Fruit fly (Drosophila melanogaster) whole organism, prepupa: ENCODE results near the gene Rpt6.

Source experiments
- Blimp-1 ChIP-seq: fragments of 200-800 bp; sonication (Bioruptor generic); optimal IDR thresholded peaks from 3 replicates; lab custom pipeline; 2017; ENCODE audit warnings: missing biosample characterization, missing genetic modification characterization, mild to moderate bottlenecking, moderate library complexity, missing genetic modification reagents
- CG10631 ChIP-seq: fragments of 200-800 bp; sonication (Bioruptor generic); optimal IDR thresholded peaks from 2 replicates; lab custom pipeline; 2016; ENCODE audit warnings: missing biosample characterization, missing genetic modification characterization
- CG10669 ChIP-seq: fragments of 200-800 bp; sonication (Bioruptor generic); optimal IDR thresholded peaks from 3 replicates; lab custom pipeline; 2018; ENCODE audit warnings: missing biosample characterization, mild to moderate bottlenecking, missing genetic modification characterization, moderate library complexity
- CG11762 ChIP-seq: fragments of 200-800 bp; sonication (Bioruptor generic); optimal IDR thresholded peaks from 3 replicates; lab custom pipeline; 2016; ENCODE audit warnings: missing biosample characterization, missing genetic modification characterization; ENCODE audit not compliant: insufficient read depth
- CG11902 ChIP-seq: fragments of 200-800 bp; sonication (Bioruptor generic); optimal IDR thresholded peaks from 3 replicates; lab custom pipeline; 2016; ENCODE audit warnings: missing biosample characterization, missing genetic modification characterization
- CG15336 ChIP-seq: fragments of 200-800 bp; sonication (Bioruptor generic); IDR thresholded peaks from 2 replicates; pipeline ENCODE4 v1.3.6; 2022; ENCODE audit warnings: missing biosample characterization, missing genetic modification characterization
- CG1621 ChIP-seq: fragments of 200-800 bp; sonication (Bioruptor generic); optimal IDR thresholded peaks from 3 replicates; lab custom pipeline; 2018; ENCODE audit warnings: missing biosample characterization, mild to moderate bottlenecking, missing genetic modification characterization
- CG31627 ChIP-seq: fragments of 200-800 bp; sonication (Bioruptor generic); optimal IDR thresholded peaks from 3 replicates; lab custom pipeline; 2016; ENCODE audit warnings: missing biosample characterization, missing genetic modification characterization
- CG32006 ChIP-seq: fragments of 200-800 bp; sonication (Bioruptor generic); optimal IDR thresholded peaks from 3 replicates; lab custom pipeline; 2017; ENCODE audit warnings: missing biosample characterization, mild to moderate bottlenecking, missing genetic modification characterization
- CG3919 ChIP-seq: fragments of 200-800 bp; sonication (Bioruptor generic); optimal IDR thresholded peaks from 3 replicates; lab custom pipeline; 2016; ENCODE audit warnings: missing biosample characterization, missing genetic modification characterization
- CG4318 ChIP-seq: fragments of 200-800 bp; sonication (Bioruptor generic); optimal IDR thresholded peaks from 3 replicates; lab custom pipeline; 2017; ENCODE audit warnings: missing biosample characterization, mild to moderate bottlenecking, missing genetic modification characterization
- CG6163 ChIP-seq: fragments of 200-800 bp; sonication (Bioruptor generic); IDR thresholded peaks from 3 replicates; pipeline ENCODE4 v1.3.6; 2022; ENCODE audit warnings: missing biosample characterization, missing genetic modification characterization
- CG6808 ChIP-seq: fragments of 200-800 bp; sonication (Bioruptor generic); optimal IDR thresholded peaks from 3 replicates; lab custom pipeline; 2017; ENCODE audit warnings: missing biosample characterization, missing genetic modification characterization, mild to moderate bottlenecking, moderate library complexity, missing genetic modification reagents
- CG6854 ChIP-seq: fragments of 200-800 bp; sonication (Bioruptor generic); optimal IDR thresholded peaks from 2 replicates; lab custom pipeline; 2017; ENCODE audit warnings: missing biosample characterization, mild to moderate bottlenecking, missing genetic modification characterization
- CG7368 ChIP-seq: fragments of 200-800 bp; sonication (Bioruptor generic); optimal IDR thresholded peaks from 3 replicates; lab custom pipeline; 2016; ENCODE audit warnings: missing biosample characterization, missing genetic modification characterization
- CG8119 ChIP-seq: fragments of 200-800 bp; sonication (Bioruptor generic); IDR thresholded peaks from 3 replicates; pipeline ENCODE4 v1.3.6; 2022; ENCODE audit warnings: missing biosample characterization, missing genetic modification characterization
- CG8632 ChIP-seq: fragments of 200-800 bp; sonication (Bioruptor generic); optimal IDR thresholded peaks from 3 replicates; lab custom pipeline; 2016; ENCODE audit warnings: missing biosample characterization, missing genetic modification characterization
- CG9139 ChIP-seq: fragments of 200-800 bp; sonication (Bioruptor generic); optimal IDR thresholded peaks from 3 replicates; lab custom pipeline; 2017; ENCODE audit warnings: missing biosample characterization, mild to moderate bottlenecking, missing genetic modification characterization
- Eip75B ChIP-seq: fragments of 200-800 bp; sonication (Bioruptor generic); optimal IDR thresholded peaks from 3 replicates; lab custom pipeline; 2016; ENCODE audit warnings: missing biosample characterization, missing genetic modification characterization
- Eip78C ChIP-seq: fragments of 200-800 bp; sonication (Bioruptor generic); peaks from one replicate; lab custom pipeline; 2016; ENCODE audit warnings: missing biosample characterization, missing genetic modification characterization
- Eip93F ChIP-seq: fragments of 200-800 bp; sonication (Bioruptor generic); optimal IDR thresholded peaks from 2 replicates; lab custom pipeline; 2016; ENCODE audit warnings: missing biosample characterization, mild to moderate bottlenecking, missing genetic modification characterization
- Gug ChIP-seq: fragments of 200-800 bp; sonication (Bioruptor generic); IDR thresholded peaks from 2 replicates; pipeline ENCODE4 v1.3.6; 2022; ENCODE audit warnings: missing biosample characterization, missing genetic modification characterization
- Hr39 ChIP-seq: fragments of 200-800 bp; sonication (Bioruptor generic); optimal IDR thresholded peaks from 2 replicates; lab custom pipeline; 2016; ENCODE audit warnings: missing biosample characterization, missing genetic modification characterization
- Hr4 ChIP-seq: fragments of 200-800 bp; sonication (Bioruptor generic); optimal IDR thresholded peaks from 3 replicates; lab custom pipeline; 2016; ENCODE audit warnings: missing biosample characterization, missing genetic modification characterization
- Met ChIP-seq: fragments of 200-800 bp; sonication (Bioruptor generic); optimal IDR thresholded peaks from 3 replicates; lab custom pipeline; 2016; ENCODE audit warnings: missing biosample characterization, missing genetic modification characterization
- OdsH ChIP-seq: fragments of 200-800 bp; sonication (Bioruptor generic); optimal IDR thresholded peaks from 3 replicates; lab custom pipeline; 2016; ENCODE audit warnings: missing biosample characterization, missing genetic modification characterization
- Smox ChIP-seq: fragments of 200-800 bp; sonication (Bioruptor generic); optimal IDR thresholded peaks from 3 replicates; lab custom pipeline; 2016; ENCODE audit warnings: missing biosample characterization, missing genetic modification characterization
- Sox102F ChIP-seq: fragments of 200-800 bp; sonication (Bioruptor generic); optimal IDR thresholded peaks from 2 replicates; lab custom pipeline; 2016; ENCODE audit warnings: missing biosample characterization, mild to moderate bottlenecking, missing genetic modification characterization
- Sox14 ChIP-seq: fragments of 200-800 bp; sonication (Bioruptor generic); optimal IDR thresholded peaks from 3 replicates; lab custom pipeline; 2016; ENCODE audit warnings: missing biosample characterization, missing genetic modification characterization
- Sox15 ChIP-seq: fragments of 200-800 bp; sonication (Bioruptor generic); optimal IDR thresholded peaks from 3 replicates; lab custom pipeline; 2016; ENCODE audit warnings: missing biosample characterization, missing genetic modification characterization
- achi ChIP-seq: fragments of 200-800 bp; sonication (Bioruptor generic); optimal IDR thresholded peaks from 3 replicates; lab custom pipeline; 2016; ENCODE audit warnings: missing biosample characterization, missing genetic modification characterization
- dac ChIP-seq: fragments of 200-800 bp; sonication (Bioruptor generic); optimal IDR thresholded peaks from 2 replicates; lab custom pipeline; 2017; ENCODE audit warnings: missing biosample characterization, mild to moderate bottlenecking, missing genetic modification characterization
- dsx ChIP-seq: fragments of 200-800 bp; optimal IDR thresholded peaks from 3 replicates; lab custom pipeline; 2019; ENCODE audit warnings: missing biosample characterization, mild to moderate bottlenecking, missing genetic modification characterization, moderate library complexity; ENCODE audit not compliant: poor library complexity, severe bottlenecking
- eg ChIP-seq: fragments of 200-800 bp; sonication (Bioruptor generic); IDR thresholded peaks from 3 replicates; pipeline ENCODE4 v1.3.6; 2022; ENCODE audit warnings: missing biosample characterization, missing genetic modification characterization
- esn ChIP-seq: fragments of 200-800 bp; sonication (Bioruptor generic); optimal IDR thresholded peaks from 2 replicates; lab custom pipeline; 2016; ENCODE audit warnings: missing biosample characterization, mild to moderate bottlenecking, missing genetic modification characterization, moderate library complexity
- fd59A ChIP-seq: fragments of 200-800 bp; sonication (Bioruptor generic); optimal IDR thresholded peaks from 2 replicates; lab custom pipeline; 2017; ENCODE audit warnings: missing biosample characterization, mild to moderate bottlenecking, missing genetic modification characterization, missing genetic modification reagents
- fkh ChIP-seq: fragments of 200-800 bp; sonication (Bioruptor generic); optimal IDR thresholded peaks from 3 replicates; lab custom pipeline; 2017; ENCODE audit warnings: missing biosample characterization, mild to moderate bottlenecking, missing genetic modification characterization, moderate library complexity
- lz ChIP-seq: fragments of 200-800 bp; sonication (Bioruptor generic); optimal IDR thresholded peaks from 3 replicates; lab custom pipeline; 2016; ENCODE audit warnings: missing biosample characterization, missing genetic modification characterization
- net ChIP-seq: fragments of 200-800 bp; sonication (Bioruptor generic); optimal IDR thresholded peaks from 3 replicates; lab custom pipeline; 2016; ENCODE audit warnings: missing biosample characterization, missing genetic modification characterization
- pdm3 ChIP-seq: fragments of 200-800 bp; sonication (Bioruptor generic); optimal IDR thresholded peaks from 3 replicates; lab custom pipeline; 2016; ENCODE audit warnings: missing biosample characterization, missing genetic modification characterization
- salr ChIP-seq, 2 experiments: fragments of 200-800 bp; sonication (Bioruptor generic); optimal IDR thresholded peaks; 3 replicates each; lab custom pipeline; 2016 to 2018; ENCODE audit warnings: missing biosample characterization in 2 of 2, missing genetic modification characterization in 2 of 2, mild to moderate bottlenecking in 1 of 2
- spab ChIP-seq: fragments of 200-800 bp; sonication (Bioruptor generic); optimal IDR thresholded peaks from 2 replicates; lab custom pipeline; 2017; ENCODE audit warnings: missing biosample characterization, mild to moderate bottlenecking, missing genetic modification characterization, missing genetic modification reagents
- svp ChIP-seq: fragments of 200-800 bp; sonication (Bioruptor generic); peaks from one replicate; lab custom pipeline; 2016; ENCODE audit warnings: missing biosample characterization, missing genetic modification characterization
- topi ChIP-seq: fragments of 200-800 bp; sonication (Bioruptor generic); optimal IDR thresholded peaks from 3 replicates; lab custom pipeline; 2016; ENCODE audit warnings: missing biosample characterization, missing genetic modification characterization
- vri ChIP-seq: fragments of 200-800 bp; sonication (Bioruptor generic); optimal IDR thresholded peaks from 3 replicates; lab custom pipeline; 2016; ENCODE audit warnings: missing biosample characterization, mild to moderate bottlenecking, missing genetic modification characterization

Rpt6 gene

dm6 chrX:21362878-21363277, 47.0 kb downstream of the Rpt6 start, which contains the start of the genes bbx and waw (continued):
- TF ChIP-seq Sox102F (GFP tag; lab: Kevin White, UChicago) (no peak), CG3919 (GFP tag; lab: Kevin White, UChicago) (no peak), CG11902 (GFP tag; lab: Kevin White, UChicago) (no peak), esn (GFP tag; lab: Kevin White, UChicago) (peak; percentile 42), CG1621 (tag; lab: Kevin White, UChicago) (no peak), Eip93F (no peak), Sox14 (GFP tag; lab: Kevin White, UChicago) (peak; percentile 4), eg (no peak), fkh (GFP tag; lab: Kevin White, UChicago) (peak; percentile 98), CG4318 (no peak), OdsH (no peak), salr (GFP tag; optimal IDR thresholded peaks at IDR 0.05; lab: Kevin White, UChicago) (no peak), dsx (GFP tag; lab: Kevin White, UChicago) (peak; percentile 12), Eip75B (GFP tag; lab: Kevin White, UChicago) (peak; percentile 17), dac (GFP tag; lab: Kevin White, UChicago) (no peak), Hr39 (GFP tag; lab: Kevin White, UChicago) (no peak), pdm3 (no peak), CG32006 (GFP tag; lab: Kevin White, UChicago) (no peak), achi (no peak), CG8119 (GFP tag; lab: Robert Waterston, UW) (no peak), CG6854 (no peak), Eip78C (GFP tag; lab: Kevin White, UChicago) (peak; percentile 71)
- TF ChIP-seq, all 60 proteins: peak for 13

dm6 chrX:21365421-21365820, 49.6 kb downstream of the Rpt6 start:
- TF ChIP-seq fkh (GFP tag; lab: Kevin White, UChicago) (peak; percentile 20), Eip93F (peak; percentile 60), Eip78C (GFP tag; lab: Kevin White, UChicago) (peak; percentile 28), svp (GFP tag; lab: Kevin White, UChicago) (peak; percentile 68), vri (GFP tag; lab: Kevin White, UChicago) (peak; percentile 1), CG10631 (GFP tag; lab: Kevin White, UChicago) (no peak)

dm6 chrX:21366311-21366990, 50.6 kb downstream of the Rpt6 start:
- peak; percentile 2 to 71 for TF ChIP-seq salr (GFP tag; optimal IDR thresholded peaks at IDR 0.05; lab: Kevin White, UChicago)
- TF ChIP-seq OdsH = peak; percentile 86
- TF ChIP-seq CG6808 (GFP tag; lab: Kevin White, UChicago) = peak; percentile 67
- peak; percentile 91 for TF ChIP-seq CG4318
- TF ChIP-seq Hr39 (GFP tag; lab: Kevin White, UChicago) = peak; percentile 32
- TF ChIP-seq fd59A (GFP tag; lab: Kevin White, UChicago) = peak; percentile 66
- peak; percentile 69 for TF ChIP-seq dsx (GFP tag; lab: Kevin White, UChicago)
- peak; percentile 57 for TF ChIP-seq Blimp-1 (GFP tag; lab: Kevin White, UChicago)
- TF ChIP-seq CG32006 (GFP tag; lab: Kevin White, UChicago) = peak; percentile 96
- peak; percentile 72 for TF ChIP-seq esn (GFP tag; lab: Kevin White, UChicago)
- peak; percentile 72 for TF ChIP-seq CG11762 (GFP tag; lab: Kevin White, UChicago)
- peak; percentile 79 for TF ChIP-seq CG11902 (GFP tag; lab: Kevin White, UChicago)
- peak; percentile 66 for TF ChIP-seq topi (GFP tag; lab: Kevin White, UChicago)
- peak; percentile 79 for TF ChIP-seq CG3919 (GFP tag; lab: Kevin White, UChicago)
- peak; percentile 94 for TF ChIP-seq CG15336
- TF ChIP-seq CG9139 (GFP tag; lab: Kevin White, UChicago) = peak; percentile 54
- peak; percentile 71 for TF ChIP-seq CG10669 (GFP tag; lab: Kevin White, UChicago)
- TF ChIP-seq CG7368 (GFP tag; lab: Kevin White, UChicago) = peak; percentile 64
- peak; percentile 66 for TF ChIP-seq Smox
- peak; percentile 79 for TF ChIP-seq Hr4 (GFP tag; lab: Kevin White, UChicago)
- TF ChIP-seq net (GFP tag; lab: Kevin White, UChicago) = peak; percentile 84
- TF ChIP-seq fkh (GFP tag; lab: Kevin White, UChicago) = peak; percentile 56
- peak; percentile 42 for TF ChIP-seq CG31627
- peak; percentile 79 for TF ChIP-seq CG6163 (GFP tag; lab: Robert Waterston, UW)
- peak; percentile 73 for TF ChIP-seq Sox15
- peak; percentile 61 for TF ChIP-seq CG8632 (GFP tag; lab: Kevin White, UChicago)
- TF ChIP-seq lz (GFP tag; lab: Kevin White, UChicago) = peak; percentile 62
- TF ChIP-seq eg = peak; percentile 82
- TF ChIP-seq Met = peak; percentile 56
- TF ChIP-seq svp (GFP tag; lab: Kevin White, UChicago) = peak; percentile 90
- TF ChIP-seq spab (GFP tag; lab: Kevin White, UChicago) = peak; percentile 63
- TF ChIP-seq Gug (GFP tag; lab: Robert Waterston, UW) = peak; percentile 43
